Worm (Caenorhabditis elegans): ENCODE data around the gene srh-125.

- TF ChIP-seq ama-1 (optimal IDR thresholded peaks at IDR 0.05) (no peak), tbx-11 (GFP tag; IDR thresholded peaks at IDR 0.05) (no peak), tbx-37 (GFP tag; conservative IDR thresholded peaks at IDR 0.05) (no peak), sea-1 (GFP tag; conservative IDR thresholded peaks at IDR 0.05) (no peak), pes-1 (GFP tag; IDR thresholded peaks at IDR 0.05) (no peak), tra-4 (tag; optimal IDR thresholded peaks at IDR 0.05) (no peak), F13C5.2 (tag; optimal IDR thresholded peaks at IDR 0.05) (no peak), hmg-4 (GFP tag; optimal IDR thresholded peaks at IDR 0.05) (no peak)
Observed at ce11 chrV:7497440-7497839, 20.8 kb upstream of the srh-125 start, which contains the start of gene srh-79.

Data from whole organism, early embryonic.